Fruit fly (Drosophila melanogaster) whole organism, wandering third instar larva: Measurements from ENCODE around the gene smal.
A peak's percentile ranks its signal among the peaks of the same experiment; 100 is the strongest.

ENCODE experiments used
- Abd-B ChIP-seq: fragments of >200 bp; optimal IDR thresholded peaks from 2 replicates; lab custom pipeline; 2017; ENCODE audit warnings: missing biosample characterization, missing genetic modification characterization
- CG32264 ChIP-seq: fragments of 200-800 bp; sonication (Bioruptor generic); optimal IDR thresholded peaks from 2 replicates; lab custom pipeline; 2016; ENCODE audit warnings: missing biosample characterization, missing genetic modification characterization
- CG9705 ChIP-seq: fragments of 200-800 bp; sonication (Bioruptor generic); optimal IDR thresholded peaks from 2 replicates; lab custom pipeline; 2018; ENCODE audit warnings: missing biosample characterization, mild to moderate bottlenecking, missing genetic modification characterization
- CrebA ChIP-seq: fragments of 200-800 bp; sonication (Bioruptor generic); optimal IDR thresholded peaks from 2 replicates; lab custom pipeline; 2016; ENCODE audit warnings: missing biosample characterization, mild to moderate bottlenecking, missing genetic modification characterization, borderline replicate concordance
- Dif ChIP-seq: fragments of 200-275, 200-300 bp; sonication (Bioruptor generic); optimal IDR thresholded peaks from 2 replicates; lab custom pipeline; 2018; ENCODE audit warnings: missing biosample characterization, missing genetic modification characterization; ENCODE audit not compliant: partially characterized antibody
- GATAd ChIP-seq: sonication (Bioruptor generic); optimal IDR thresholded peaks from 2 replicates; lab custom pipeline; 2016; ENCODE audit warnings: missing biosample characterization, missing genetic modification characterization
- HLH106 ChIP-seq: fragments of 200-800 bp; optimal IDR thresholded peaks from 3 replicates; lab custom pipeline; 2019; ENCODE audit warnings: missing biosample characterization, mild to moderate bottlenecking, missing genetic modification characterization, moderate library complexity
- Hnf4 ChIP-seq: fragments of 200-800 bp; sonication (Bioruptor generic); optimal IDR thresholded peaks from 2 replicates; lab custom pipeline; 2016; ENCODE audit warnings: missing biosample characterization, mild to moderate bottlenecking, missing genetic modification characterization
- Hr78 ChIP-seq: fragments of >200 bp; optimal IDR thresholded peaks from 2 replicates; lab custom pipeline; 2017; ENCODE audit warnings: missing biosample characterization, missing genetic modification characterization
- Hr83 ChIP-seq: fragments of 200-300 bp; sonication (Bioruptor generic); optimal IDR thresholded peaks from 2 replicates; lab custom pipeline; 2016; ENCODE audit warnings: missing biosample characterization, mild to moderate bottlenecking, missing genetic modification characterization, moderate library complexity; ENCODE audit not compliant: poor library complexity, severe bottlenecking
- Jra ChIP-seq: sonication (Bioruptor generic); optimal IDR thresholded peaks from 2 replicates; lab custom pipeline; 2016; ENCODE audit warnings: missing biosample characterization, missing genetic modification characterization
- Mio ChIP-seq: sonication (Bioruptor generic); optimal IDR thresholded peaks from 2 replicates; lab custom pipeline; 2016; ENCODE audit warnings: missing biosample characterization, missing genetic modification characterization
- N ChIP-seq: fragments of >200 bp; optimal IDR thresholded peaks from 2 replicates; lab custom pipeline; 2018; ENCODE audit warnings: missing biosample characterization, missing external identifiers, missing genetic modification characterization
- OdsH ChIP-seq: fragments of 200-800 bp; sonication (Bioruptor generic); optimal IDR thresholded peaks from 2 replicates; lab custom pipeline; 2016; ENCODE audit warnings: missing biosample characterization, mild to moderate bottlenecking, missing genetic modification characterization
- Vsx2 ChIP-seq: fragments of 200-300, 225-300 bp; sonication (Bioruptor generic); optimal IDR thresholded peaks from 2 replicates; lab custom pipeline; 2018; ENCODE audit warnings: missing biosample characterization, missing genetic modification characterization; ENCODE audit not compliant: partially characterized antibody
- br ChIP-seq: fragments of 200-800 bp; sonication (Bioruptor generic); optimal IDR thresholded peaks from 2 replicates; lab custom pipeline; 2016; ENCODE audit warnings: missing biosample characterization, missing genetic modification characterization
- dl ChIP-seq, 2 experiments: fragments of 175-275, 200-275 bp in 1 of 2; fragments of 200-275 bp in 1 of 2; sonication (Bioruptor generic); optimal IDR thresholded peaks; lab custom pipeline; 2018; ENCODE audit warnings: mild to moderate bottlenecking in 2 of 2, missing biosample characterization in 2 of 2, missing genetic modification characterization in 2 of 2, moderate library complexity in 2 of 2; ENCODE audit not compliant: partially characterized antibody in 2 of 2, insufficient read depth in 1 of 2
- dsf ChIP-seq: sonication (Bioruptor generic); optimal IDR thresholded peaks from 2 replicates; lab custom pipeline; 2016; ENCODE audit warnings: missing biosample characterization, missing genetic modification characterization, borderline replicate concordance
- ey ChIP-seq: fragments of 200-800 bp; sonication (Bioruptor generic); optimal IDR thresholded peaks from 2 replicates; lab custom pipeline; 2016; ENCODE audit warnings: missing biosample characterization, missing genetic modification characterization
- foxo ChIP-seq, 2 experiments: fragments of 200-800 bp; sonication (Bioruptor generic); optimal IDR thresholded peaks; 2 replicates in 1 of 2; 3 replicates in 1 of 2; lab custom pipeline; 2016 to 2017; ENCODE audit warnings: missing biosample characterization in 2 of 2, missing genetic modification characterization in 2 of 2
- fru ChIP-seq: fragments of 200-800 bp; sonication (Bioruptor generic); optimal IDR thresholded peaks from 3 replicates; lab custom pipeline; 2016; ENCODE audit warnings: missing biosample characterization, mild to moderate bottlenecking, missing genetic modification characterization
- h ChIP-seq: fragments of 200-800 bp; sonication (Bioruptor generic); optimal IDR thresholded peaks from 3 replicates; lab custom pipeline; 2016; ENCODE audit warnings: missing biosample characterization, mild to moderate bottlenecking, missing genetic modification characterization
- jim ChIP-seq: fragments of 175-275, 200-325 bp; sonication (Bioruptor generic); optimal IDR thresholded peaks from 2 replicates; lab custom pipeline; 2016; ENCODE audit warnings: missing biosample characterization, mild to moderate bottlenecking, missing genetic modification characterization
- pan ChIP-seq: fragments of >200 bp; optimal IDR thresholded peaks from 2 replicates; lab custom pipeline; 2017
- psq ChIP-seq: fragments of 200-800 bp; sonication (Bioruptor generic); optimal IDR thresholded peaks from 3 replicates; lab custom pipeline; 2017; ENCODE audit warnings: missing biosample characterization, mild to moderate bottlenecking, missing genetic modification characterization, moderate library complexity
- tai ChIP-seq: sonication (Bioruptor generic); optimal IDR thresholded peaks from 2 replicates; lab custom pipeline; 2016; ENCODE audit warnings: missing biosample characterization, missing genetic modification characterization
- woc ChIP-seq: sonication (Bioruptor generic); optimal IDR thresholded peaks from 2 replicates; lab custom pipeline; 2016; ENCODE audit warnings: missing biosample characterization, mild to moderate bottlenecking, missing genetic modification characterization

Gene smal

DNA sequence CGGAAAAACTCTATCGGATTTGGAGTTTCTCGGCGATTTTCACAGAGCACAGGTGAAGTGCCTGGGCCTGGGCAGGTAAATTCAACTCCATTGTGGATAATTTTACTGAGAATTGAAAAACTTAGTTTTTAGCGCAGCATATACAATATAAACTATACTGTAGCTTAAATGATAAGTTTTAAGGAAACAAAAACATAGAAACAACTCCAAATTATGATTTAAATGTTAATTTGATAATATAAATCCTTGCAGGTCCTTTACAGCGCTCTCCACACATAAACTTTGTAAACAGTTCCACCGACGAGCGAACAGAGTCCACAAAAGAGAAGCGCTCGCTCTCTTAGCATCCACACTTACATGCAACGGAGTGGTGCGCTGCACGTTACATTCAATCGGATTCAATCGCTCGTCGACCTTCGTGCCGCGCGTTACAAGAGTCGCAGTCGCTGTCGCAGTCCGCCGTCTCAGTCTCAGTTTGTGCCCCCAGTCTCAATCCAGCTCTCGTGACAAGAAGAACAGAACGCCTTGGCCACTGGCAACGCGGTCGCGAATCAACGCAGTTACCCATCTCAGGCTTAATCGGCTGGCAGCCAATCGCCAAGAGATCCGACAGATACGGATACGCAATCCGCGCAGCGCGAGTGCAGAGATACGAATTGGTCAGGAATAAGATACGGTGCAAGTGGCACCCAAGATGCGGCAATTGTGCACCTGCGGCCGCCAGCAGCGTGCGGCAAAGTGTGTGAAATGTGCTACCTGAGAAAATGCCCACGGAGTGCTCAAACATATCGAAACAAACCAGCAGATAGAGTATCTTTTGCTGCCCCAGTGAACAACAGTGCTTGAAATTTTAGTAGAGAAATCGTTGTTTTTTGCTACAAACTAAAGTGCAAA lies at the start of gene smal:
Gene smal, plus strand, starts transcription at position 394 of the 894 bp plus-strand sequence.
- TF ChIP-seq psq (GFP tag; lab: Kevin White, UChicago) (no peak), br (GFP tag; lab: Kevin White, UChicago) (no peak), woc (GFP tag; lab: Kevin White, UChicago) (no peak), CrebA (GFP tag; lab: Kevin White, UChicago) (no peak), ey (no peak), N (GFP tag; lab: Kevin White, UChicago) (no peak), CG32264 (GFP tag; lab: Kevin White, UChicago) (no peak), fru (GFP tag; lab: Kevin White, UChicago) (peak; percentile 44), foxo (GFP tag; optimal IDR thresholded peaks at IDR 0.05; lab: Kevin White, UChicago) (no peak), Jra (no peak), Vsx2 (GFP tag; lab: Kevin White, UChicago) (peak; percentile 34), Hr78 (GFP tag; lab: Kevin White, UChicago) (no peak), h (GFP tag; lab: Kevin White, UChicago) (no peak), dl (GFP tag; optimal IDR thresholded peaks at IDR 0.05; lab: Kevin White, UChicago; ENCODE audit: insufficient read depth in 1 of 2, partially characterized antibody in 2 of 2) (peak in 1 of 2 experiments; percentile 37), Dif (GFP tag; lab: Kevin White, UChicago) (peak; percentile 45), Mio (GFP tag; lab: Kevin White, UChicago) (no peak), CG9705 (GFP tag; lab: Kevin White, UChicago) (no peak), Hnf4 (GFP tag; lab: Kevin White, UChicago) (no peak), OdsH (GFP tag; lab: Kevin White, UChicago) (no peak), tai (GFP tag; lab: Kevin White, UChicago) (no peak), GATAd (GFP tag; lab: Kevin White, UChicago) (no peak)

DNA sequence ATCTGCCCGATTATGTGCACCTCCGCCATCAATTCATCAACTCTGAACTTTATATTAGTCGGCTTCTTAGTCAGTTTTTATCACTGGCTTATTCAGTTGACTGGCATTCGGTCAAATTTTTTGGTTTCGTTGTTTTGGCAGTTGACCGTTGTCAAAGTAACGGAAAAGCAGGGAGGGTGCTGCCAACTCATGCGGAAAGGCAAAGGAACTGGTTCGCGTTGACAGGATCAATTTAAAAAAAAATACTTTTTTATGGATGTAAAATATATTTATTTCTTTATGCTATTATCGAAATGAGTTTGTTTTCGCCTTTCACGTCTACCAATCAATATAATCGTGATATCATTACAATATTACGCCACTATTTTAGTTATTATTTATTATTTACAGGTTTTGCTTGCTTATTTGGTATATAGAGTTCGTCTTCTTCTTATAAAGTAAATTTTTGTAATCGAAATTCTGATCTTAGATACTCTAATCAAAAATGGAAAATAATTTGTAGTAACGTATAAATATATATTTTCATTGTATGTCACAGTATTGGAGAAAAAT lies 48.3 kb upstream of the smal start, which contains the start of the genes B9d2, tctn and CG9222:
Gene B9d2, minus strand, starts transcription at position 130 of the 552 bp plus-strand sequence.
Gene tctn, minus strand, starts transcription at position 130 of the 552 bp plus-strand sequence.
Gene CG9222, plus strand, starts transcription at position 502 of the 552 bp plus-strand sequence.
- no peak for TF ChIP-seq N (GFP tag; lab: Kevin White, UChicago)
- TF ChIP-seq CG32264 (GFP tag; lab: Kevin White, UChicago), result no peak
- TF ChIP-seq Hnf4 (GFP tag; lab: Kevin White, UChicago), result no peak
- no peak for TF ChIP-seq jim (GFP tag; lab: Kevin White, UChicago)
- TF ChIP-seq Hr83 (GFP tag; lab: Kevin White, UChicago), result no peak
- no peak for TF ChIP-seq Jra
- no peak for TF ChIP-seq fru (GFP tag; lab: Kevin White, UChicago)

DNA sequence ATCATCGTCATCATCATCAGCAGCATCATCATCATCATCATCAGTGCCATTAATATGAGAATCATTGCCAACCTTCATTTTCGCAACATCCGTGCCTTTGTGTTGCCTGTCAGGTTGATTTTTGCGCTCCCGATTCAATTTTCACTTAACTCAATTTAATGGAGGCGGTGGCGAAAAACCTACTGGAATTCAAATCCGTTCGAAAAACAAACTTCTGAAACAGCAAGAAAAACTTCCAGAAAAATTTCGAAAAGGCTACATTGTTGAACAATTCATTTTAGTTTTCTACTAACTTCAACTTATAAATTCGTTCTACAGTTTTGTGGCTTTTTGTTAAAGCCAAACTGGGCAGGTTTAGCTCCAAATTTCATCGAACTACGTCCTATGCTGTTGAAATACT lies 39.9 kb upstream of the smal start, which contains the start of gene CG13991:
Gene CG13991, plus strand, starts transcription at position 301 of the 400 bp plus-strand sequence.
- TF ChIP-seq pan (no peak), CG32264 (GFP tag; lab: Kevin White, UChicago) (no peak), tai (GFP tag; lab: Kevin White, UChicago) (no peak), CG9705 (GFP tag; lab: Kevin White, UChicago) (no peak), HLH106 (tag; lab: Kevin White, UChicago) (no peak), N (GFP tag; lab: Kevin White, UChicago) (no peak)

DNA sequence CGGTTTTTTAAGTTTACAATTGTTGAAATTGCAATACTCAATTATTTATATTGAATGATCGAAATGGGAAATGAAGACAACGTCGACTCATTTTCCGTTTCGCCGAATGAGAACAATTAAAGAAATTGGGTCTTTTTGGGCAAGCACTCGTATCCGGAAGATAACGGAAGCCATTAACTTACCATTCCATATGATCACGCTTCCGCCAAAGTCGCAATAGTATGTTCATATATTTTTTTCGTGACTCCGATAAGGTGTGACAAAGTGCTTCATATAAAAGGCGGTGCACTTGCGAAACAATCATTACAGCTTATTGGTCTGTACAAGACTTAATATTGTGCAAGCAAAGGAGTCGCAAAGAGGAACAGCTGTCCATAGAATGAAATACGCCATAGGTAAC lies 27.3 kb upstream of the smal start, which contains the start of gene Muc26B:
Gene Muc26B, plus strand, starts transcription at position 301 of the 400 bp plus-strand sequence.
- TF ChIP-seq CG32264 (GFP tag; lab: Kevin White, UChicago) (no peak), dl (GFP tag; optimal IDR thresholded peaks at IDR 0.05; lab: Kevin White, UChicago; ENCODE audit: insufficient read depth in 1 of 2, partially characterized antibody in 2 of 2) (no peak), Abd-B (GFP tag; lab: Kevin White, UChicago) (no peak)
- TF ChIP-seq, all 38 proteins: peak for 0

DNA sequence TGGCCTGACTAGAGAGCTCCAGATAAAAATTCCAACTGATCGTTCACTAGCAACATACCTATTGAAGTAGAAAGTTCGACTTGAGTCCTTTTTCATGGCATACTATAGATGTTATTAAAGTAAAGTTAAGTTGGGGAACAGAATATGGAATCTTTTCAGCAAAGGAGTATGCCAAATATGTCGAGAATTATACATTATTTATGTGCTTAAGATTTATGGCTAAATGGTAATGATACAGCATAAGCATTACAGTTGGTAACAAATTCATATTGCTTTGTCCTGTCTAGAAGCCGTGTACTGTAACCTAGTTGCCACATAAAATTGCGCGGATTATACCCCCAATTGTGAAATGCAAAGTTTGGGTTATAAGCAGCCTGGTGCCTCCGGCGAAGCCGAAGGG lies 23.9 kb upstream of the smal start, which contains the start of gene CG31639:
Gene CG31639, minus strand, starts transcription at position 101 of the 400 bp plus-strand sequence.
- TF ChIP-seq Abd-B (GFP tag; lab: Kevin White, UChicago) (no peak), dsf (GFP tag; lab: Kevin White, UChicago) (no peak)
